Fruit fly (Drosophila melanogaster): Measurements from ENCODE around the gene Sf3b3.
A peak's percentile ranks its signal among the peaks of the same experiment; 100 is the strongest.

Sf3b3 gene

dm6 chr3L:813229-813837 lies 19.9 kb downstream of the Sf3b3 start:
- TF ChIP-seq Pif1B (GFP tag; optimal IDR thresholded peaks at IDR 0.05) (peak; percentile 85), CG17806 (tag; optimal IDR thresholded peaks at IDR 0.05) (peak; percentile 93), CG4496 (GFP tag; IDR thresholded peaks at IDR 0.05) (peak; percentile 97), CG8159 (tag; optimal IDR thresholded peaks at IDR 0.05) (peak; percentile 90), CG34367 (tag; optimal IDR thresholded peaks at IDR 0.05) (peak; percentile 91), CG12605 (GFP tag; IDR thresholded peaks at IDR 0.05) (peak; percentile 92), CG8301 (tag; optimal IDR thresholded peaks at IDR 0.05) (peak; percentile 96), CG14655 (GFP tag; optimal IDR thresholded peaks at IDR 0.05) (peak; percentile 96), gl (tag; optimal IDR thresholded peaks at IDR 0.05) (peak; percentile 87), Snoo (tag; optimal IDR thresholded peaks at IDR 0.05) (no peak), D1 (tag; optimal IDR thresholded peaks at IDR 0.05) (peak; percentile 77), rn (GFP tag; IDR thresholded peaks at IDR 0.05) (peak; percentile 92), CG15710 (tag; optimal IDR thresholded peaks at IDR 0.05) (peak; percentile 88), CG32121 (GFP tag; IDR thresholded peaks at IDR 0.05) (peak; percentile 96), CG13204 (GFP tag; optimal IDR thresholded peaks at IDR 0.05) (peak; percentile 41), Ets98B (GFP tag; IDR thresholded peaks at IDR 0.05) (peak; percentile 97), EcR (GFP tag; optimal IDR thresholded peaks at IDR 0.05) (peak; percentile 32), fd96Ca (GFP tag; IDR thresholded peaks at IDR 0.05) (peak; percentile 98), CG9948 (tag; optimal IDR thresholded peaks at IDR 0.05) (peak; percentile 92), Pif1A (GFP tag; optimal IDR thresholded peaks at IDR 0.05) (peak; percentile 90), CG10348 (GFP tag; IDR thresholded peaks at IDR 0.05) (peak; percentile 58; the same call in 1 of the 2 replicates)

- TF ChIP-seq fd96Ca (GFP tag; IDR thresholded peaks at IDR 0.05), result no peak
- TF ChIP-seq CG8159 (tag; optimal IDR thresholded peaks at IDR 0.05), result no peak
- TF ChIP-seq CG32121 (GFP tag; IDR thresholded peaks at IDR 0.05), result no peak
- TF ChIP-seq Snoo (tag; optimal IDR thresholded peaks at IDR 0.05), result no peak
- no peak for TF ChIP-seq gl (tag; optimal IDR thresholded peaks at IDR 0.05)
- no peak for TF ChIP-seq CG15710 (tag; optimal IDR thresholded peaks at IDR 0.05)
- TF ChIP-seq CG13204 (GFP tag; optimal IDR thresholded peaks at IDR 0.05), result no peak
Measured at dm6 chr3L:811816-812215, 21.4 kb downstream of the Sf3b3 start.

dm6 chr3L:810038-810644 lies 23.0 kb downstream of the Sf3b3 start:
- no peak for TF ChIP-seq CG14655 (GFP tag; optimal IDR thresholded peaks at IDR 0.05)
- TF ChIP-seq fd96Ca (GFP tag; IDR thresholded peaks at IDR 0.05), result 0 out of 3 replicates have a peak, but pooled peaks have one; percentile 28

dm6 chr3L:809538-809805 lies 23.7 kb downstream of the Sf3b3 start:
- no peak for TF ChIP-seq CG10348 (GFP tag; IDR thresholded peaks at IDR 0.05)
- no peak for TF ChIP-seq CG17806 (tag; optimal IDR thresholded peaks at IDR 0.05)
- no peak for TF ChIP-seq gl (tag; optimal IDR thresholded peaks at IDR 0.05)
- TF ChIP-seq CG13204 (GFP tag; optimal IDR thresholded peaks at IDR 0.05), result no peak
- TF ChIP-seq CG14655 (GFP tag; optimal IDR thresholded peaks at IDR 0.05), result no peak
- TF ChIP-seq Ets98B (GFP tag; IDR thresholded peaks at IDR 0.05), result no peak
- no peak for TF ChIP-seq rn (GFP tag; IDR thresholded peaks at IDR 0.05)
- no peak for TF ChIP-seq CG9948 (tag; optimal IDR thresholded peaks at IDR 0.05)
- TF ChIP-seq fd96Ca (GFP tag; IDR thresholded peaks at IDR 0.05), result no peak
- TF ChIP-seq CG34367 (tag; optimal IDR thresholded peaks at IDR 0.05), result no peak
- TF ChIP-seq CG8159 (tag; optimal IDR thresholded peaks at IDR 0.05), result no peak
- no peak for TF ChIP-seq CG15710 (tag; optimal IDR thresholded peaks at IDR 0.05)
- TF ChIP-seq Snoo (tag; optimal IDR thresholded peaks at IDR 0.05), result no peak
- no peak for TF ChIP-seq CG8301 (tag; optimal IDR thresholded peaks at IDR 0.05)
- no peak for TF ChIP-seq D1 (tag; optimal IDR thresholded peaks at IDR 0.05)
- TF ChIP-seq Pif1A (GFP tag; optimal IDR thresholded peaks at IDR 0.05), result no peak
- no peak for TF ChIP-seq CG32121 (GFP tag; IDR thresholded peaks at IDR 0.05)
- no peak for TF ChIP-seq CG12605 (GFP tag; IDR thresholded peaks at IDR 0.05)
- no peak for TF ChIP-seq CG4496 (GFP tag; IDR thresholded peaks at IDR 0.05)

- TF ChIP-seq Ets98B (GFP tag; IDR thresholded peaks at IDR 0.05), result no peak
- TF ChIP-seq CG32121 (GFP tag; IDR thresholded peaks at IDR 0.05), result no peak
- TF ChIP-seq CG14655 (GFP tag; optimal IDR thresholded peaks at IDR 0.05), result no peak
- TF ChIP-seq fd96Ca (GFP tag; IDR thresholded peaks at IDR 0.05), result no peak
- TF ChIP-seq CG12605 (GFP tag; IDR thresholded peaks at IDR 0.05), result no peak
- no peak for TF ChIP-seq CG34367 (tag; optimal IDR thresholded peaks at IDR 0.05)
- TF ChIP-seq CG8159 (tag; optimal IDR thresholded peaks at IDR 0.05), result no peak
- TF ChIP-seq gl (tag; optimal IDR thresholded peaks at IDR 0.05), result no peak
- no peak for TF ChIP-seq CG8301 (tag; optimal IDR thresholded peaks at IDR 0.05)
- no peak for TF ChIP-seq Snoo (tag; optimal IDR thresholded peaks at IDR 0.05)
- TF ChIP-seq CG9948 (tag; optimal IDR thresholded peaks at IDR 0.05), result no peak
- TF ChIP-seq rn (GFP tag; IDR thresholded peaks at IDR 0.05), result no peak
- no peak for TF ChIP-seq CG15710 (tag; optimal IDR thresholded peaks at IDR 0.05)
- TF ChIP-seq CG4496 (GFP tag; IDR thresholded peaks at IDR 0.05), result no peak
- no peak for TF ChIP-seq D1 (tag; optimal IDR thresholded peaks at IDR 0.05)
Measured at dm6 chr3L:808725-809537, 24.3 kb downstream of the Sf3b3 start.

dm6 chr3L:807456-807855 lies 25.7 kb downstream of the Sf3b3 start:
- TF ChIP-seq CG9948 (tag; optimal IDR thresholded peaks at IDR 0.05), result peak; percentile 46
- TF ChIP-seq CG8301 (tag; optimal IDR thresholded peaks at IDR 0.05), result peak; percentile 39
- TF ChIP-seq CG8159 (tag; optimal IDR thresholded peaks at IDR 0.05), result peak; percentile 58
- TF ChIP-seq CG13204 (GFP tag; optimal IDR thresholded peaks at IDR 0.05), result no peak
- no peak for TF ChIP-seq gl (tag; optimal IDR thresholded peaks at IDR 0.05)
- peak; percentile 54 for TF ChIP-seq CG14655 (GFP tag; optimal IDR thresholded peaks at IDR 0.05)
- no peak for TF ChIP-seq D1 (tag; optimal IDR thresholded peaks at IDR 0.05)
- no peak for TF ChIP-seq Snoo (tag; optimal IDR thresholded peaks at IDR 0.05)
- no peak for TF ChIP-seq CG32121 (GFP tag; IDR thresholded peaks at IDR 0.05)
- TF ChIP-seq CG15710 (tag; optimal IDR thresholded peaks at IDR 0.05), result peak; percentile 41
- peak; percentile 49 for TF ChIP-seq CG17806 (tag; optimal IDR thresholded peaks at IDR 0.05)
- no peak for TF ChIP-seq Ets98B (GFP tag; IDR thresholded peaks at IDR 0.05)
- no peak for TF ChIP-seq Pif1A (GFP tag; optimal IDR thresholded peaks at IDR 0.05)
- no peak for TF ChIP-seq CG10348 (GFP tag; IDR thresholded peaks at IDR 0.05)
- TF ChIP-seq EcR (GFP tag; optimal IDR thresholded peaks at IDR 0.05), result no peak
- no peak for TF ChIP-seq rn (GFP tag; IDR thresholded peaks at IDR 0.05)
- TF ChIP-seq CG34367 (tag; optimal IDR thresholded peaks at IDR 0.05), result no peak

All from whole organism, pupa.